ENCODE assay signal across 1 worm cellular context in the genomic region with DNA sequence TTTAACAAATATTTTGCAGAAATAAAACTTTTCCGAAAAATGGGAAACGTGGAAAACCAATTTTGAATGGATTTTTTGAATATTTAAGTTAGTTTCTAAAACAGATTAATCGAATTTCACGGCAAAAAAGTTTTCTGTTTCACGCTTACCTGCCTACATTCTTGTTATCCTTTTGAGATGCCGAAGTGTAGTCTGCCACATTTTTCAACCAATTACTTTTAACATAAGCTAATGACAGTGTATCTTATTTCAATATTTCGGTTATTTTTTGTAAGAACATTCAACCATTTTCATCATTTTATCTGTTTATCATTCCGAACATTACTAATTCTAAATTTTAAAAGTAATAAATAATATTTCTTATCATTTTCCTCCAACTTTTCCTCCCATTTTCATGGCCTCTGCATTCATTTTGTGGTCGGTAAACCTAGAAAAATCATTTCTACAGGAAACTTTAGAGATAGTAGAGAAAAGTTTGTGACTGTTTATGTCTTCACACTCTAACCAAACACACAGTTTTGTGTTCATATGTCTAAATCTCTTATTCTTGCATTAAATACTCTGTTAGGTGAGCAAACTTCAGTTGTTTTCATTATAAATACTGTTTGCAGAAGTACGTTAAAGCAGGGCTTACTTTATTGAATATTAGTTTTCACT.
TF ChIP-seq lines count a peak whose summit lies in the region.

A gene (minus strand): TSS at position 51 of the 657 bp plus-strand sequence.
A gene (plus strand): TSS at position 449 of the 657 bp plus-strand sequence.

TF ChIP-seq in whole organism, L4 larva, 104 proteins besides CTCF, POLR2A, EP300 and RAD21 (continued from another document):
- TF ChIP-seq zag-1 (tag; optimal IDR thresholded peaks at IDR 0.05; lab: Kevin White, UChicago) = no peak
- TF ChIP-seq php-3 (GFP tag; IDR thresholded peaks at IDR 0.05; lab: Robert Waterston, UW) = peak; percentile 65; the same call in 1 of the 2 replicates
- no peak for TF ChIP-seq aha-1 (tag; lab: Kevin White, UChicago)
